Fruit fly (Drosophila melanogaster) whole organism, embryonic: ENCODE measurements around the gene CG13408.

Experiments
- Asciz ChIP-seq: fragments of 200-800 bp; sonication (Bioruptor generic); optimal IDR thresholded peaks from 2 replicates; lab custom pipeline; 2017; ENCODE audit warnings: missing biosample characterization, mild to moderate bottlenecking, missing genetic modification characterization, missing genetic modification reagents
- Bdp1 ChIP-seq: fragments of 200-800 bp; sonication (Bioruptor generic); optimal IDR thresholded peaks from 3 replicates; lab custom pipeline; 2016; ENCODE audit warnings: missing biosample characterization, missing genetic modification characterization
- C15 ChIP-seq: fragments of 200-800 bp; sonication (Bioruptor generic); IDR thresholded peaks from 3 replicates; pipeline ENCODE4 v1.3.6; 2022; ENCODE audit warnings: missing biosample characterization, missing genetic modification characterization
- CG10147 ChIP-seq: fragments of 200-800 bp; sonication (Bioruptor generic); optimal IDR thresholded peaks from 2 replicates; lab custom pipeline; 2019; ENCODE audit warnings: missing biosample characterization, mild to moderate bottlenecking, missing genetic modification characterization, moderate library complexity
- CG1024 ChIP-seq: fragments of 200-800 bp; sonication (Bioruptor generic); IDR thresholded peaks from 2 replicates; pipeline ENCODE4 v1.3.6; 2022; ENCODE audit warnings: missing biosample characterization, missing genetic modification characterization
- CG12071 ChIP-seq: fragments of 200-800 bp; sonication (Bioruptor generic); optimal IDR thresholded peaks from 3 replicates; lab custom pipeline; 2018; ENCODE audit warnings: missing biosample characterization, mild to moderate bottlenecking, missing genetic modification characterization
- CG13624 ChIP-seq: fragments of 200-800 bp; sonication (Bioruptor generic); optimal IDR thresholded peaks from 2 replicates; lab custom pipeline; 2016; ENCODE audit warnings: missing biosample characterization, missing genetic modification characterization
- CG13775 ChIP-seq: fragments of 200-800 bp; sonication (Bioruptor generic); optimal IDR thresholded peaks from 3 replicates; lab custom pipeline; 2017; ENCODE audit warnings: missing biosample characterization, mild to moderate bottlenecking, missing genetic modification characterization
- CG14050 ChIP-seq: fragments of 200-800 bp; sonication (Bioruptor generic); IDR thresholded peaks from 3 replicates; pipeline ENCODE4 v1.3.6; 2022; ENCODE audit warnings: missing biosample characterization, missing genetic modification characterization
- CG15696 ChIP-seq: fragments of 200-800 bp; sonication (Bioruptor generic); optimal IDR thresholded peaks from 2 replicates; lab custom pipeline; 2019; ENCODE audit warnings: missing biosample characterization, mild to moderate bottlenecking, missing genetic modification characterization, moderate library complexity
- CG17568 ChIP-seq: fragments of 200-800 bp; sonication (Bioruptor generic); optimal IDR thresholded peaks from 2 replicates; lab custom pipeline; 2018; ENCODE audit warnings: missing biosample characterization, mild to moderate bottlenecking, missing genetic modification characterization, moderate library complexity
- CG1792 ChIP-seq: fragments of 200-800 bp; sonication (Bioruptor generic); optimal IDR thresholded peaks from 2 replicates; lab custom pipeline; 2016; ENCODE audit warnings: missing biosample characterization, missing genetic modification characterization
- CG18619 ChIP-seq: fragments of 200-800 bp; sonication (Bioruptor generic); optimal IDR thresholded peaks from 3 replicates; lab custom pipeline; 2017; ENCODE audit warnings: missing biosample characterization, mild to moderate bottlenecking, missing genetic modification characterization
- CG31224 ChIP-seq: fragments of 200-800 bp; sonication (Bioruptor generic); IDR thresholded peaks from 2 replicates; pipeline ENCODE4 v1.3.6; 2022; ENCODE audit warnings: missing biosample characterization, missing genetic modification characterization
- CG6813 ChIP-seq: fragments of 200-800 bp; sonication (Bioruptor generic); optimal IDR thresholded peaks from 2 replicates; lab custom pipeline; 2017; ENCODE audit warnings: missing biosample characterization, missing genetic modification characterization, mild to moderate bottlenecking, moderate library complexity, missing genetic modification reagents
- CG7271 ChIP-seq: fragments of 200-800 bp; sonication (Bioruptor generic); optimal IDR thresholded peaks from 2 replicates; lab custom pipeline; 2018; ENCODE audit warnings: missing biosample characterization, mild to moderate bottlenecking, missing genetic modification characterization, moderate library complexity
- CG7987 ChIP-seq: fragments of 200-800 bp; sonication (Bioruptor generic); optimal IDR thresholded peaks from 2 replicates; lab custom pipeline; 2018; ENCODE audit warnings: missing biosample characterization, mild to moderate bottlenecking, missing genetic modification characterization, moderate library complexity
- CG8765 ChIP-seq: fragments of 200-800 bp; sonication (Bioruptor generic); IDR thresholded peaks from 2 replicates; pipeline ENCODE4 v1.3.6; 2022; ENCODE audit warnings: missing biosample characterization, missing genetic modification characterization
- CG8944 ChIP-seq: fragments of 200-800 bp; sonication (Bioruptor generic); optimal IDR thresholded peaks from 3 replicates; lab custom pipeline; 2016; ENCODE audit warnings: missing biosample characterization, missing genetic modification characterization
- CG9817 ChIP-seq: fragments of 200-800 bp; sonication (Bioruptor generic); optimal IDR thresholded peaks from 2 replicates; lab custom pipeline; 2018; ENCODE audit warnings: missing biosample characterization, mild to moderate bottlenecking, missing genetic modification characterization, moderate library complexity
- Camta ChIP-seq: fragments of 200-800 bp; sonication (Bioruptor generic); optimal IDR thresholded peaks from 2 replicates; lab custom pipeline; 2016; ENCODE audit warnings: missing biosample characterization, missing genetic modification characterization
- Deaf1 ChIP-seq: fragments of 200-800 bp; optimal IDR thresholded peaks from 3 replicates; lab custom pipeline; 2019; ENCODE audit warnings: missing biosample characterization, mild to moderate bottlenecking, missing genetic modification characterization, moderate library complexity
- E2f1 ChIP-seq: fragments of 200-800 bp; sonication (Bioruptor generic); IDR thresholded peaks from 2 replicates; pipeline ENCODE4 v1.3.6; 2022; ENCODE audit warnings: missing biosample characterization, missing genetic modification characterization
- Gug ChIP-seq: fragments of 200-800 bp; sonication (Bioruptor generic); IDR thresholded peaks from 4 replicates; pipeline ENCODE4 v1.3.6; 2022; ENCODE audit warnings: missing biosample characterization, missing genetic modification characterization
- Side ChIP-seq: fragments of 200-800 bp; sonication (Bioruptor generic); optimal IDR thresholded peaks from 2 replicates; lab custom pipeline; 2016; ENCODE audit warnings: missing biosample characterization, missing genetic modification characterization
- Sox102F ChIP-seq: fragments of 200-800 bp; sonication (Bioruptor generic); optimal IDR thresholded peaks from 2 replicates; lab custom pipeline; 2018; ENCODE audit warnings: missing biosample characterization, mild to moderate bottlenecking, missing genetic modification characterization, moderate library complexity
- Spps ChIP-seq: fragments of 200-800 bp; sonication (Bioruptor generic); optimal IDR thresholded peaks from 2 replicates; lab custom pipeline; 2018; ENCODE audit warnings: missing biosample characterization, mild to moderate bottlenecking, missing genetic modification characterization
- bcd ChIP-seq: fragments of 200-800 bp; sonication (Bioruptor generic); optimal IDR thresholded peaks from 2 replicates; lab custom pipeline; 2017; ENCODE audit warnings: missing biosample characterization, mild to moderate bottlenecking, missing genetic modification characterization
- bigmax ChIP-seq: fragments of 200-800 bp; sonication (Bioruptor generic); optimal IDR thresholded peaks from 2 replicates; lab custom pipeline; 2018; ENCODE audit warnings: missing biosample characterization, mild to moderate bottlenecking, missing genetic modification characterization
- caup ChIP-seq: fragments of 200-800 bp; sonication (Bioruptor generic); optimal IDR thresholded peaks from 3 replicates; lab custom pipeline; 2017; ENCODE audit warnings: missing biosample characterization, mild to moderate bottlenecking, missing genetic modification characterization, moderate library complexity; ENCODE audit not compliant: severe bottlenecking
- dmrt99B ChIP-seq: fragments of 200-800 bp; sonication (Bioruptor generic); optimal IDR thresholded peaks from 2 replicates; lab custom pipeline; 2018; ENCODE audit warnings: missing biosample characterization, mild to moderate bottlenecking, missing genetic modification characterization, moderate library complexity
- dysf ChIP-seq: fragments of 200-800 bp; sonication (Bioruptor generic); IDR thresholded peaks from 3 replicates; pipeline ENCODE4 v1.3.6; 2022; ENCODE audit warnings: missing biosample characterization, missing genetic modification characterization
- exex ChIP-seq: fragments of 200-800 bp; sonication (Bioruptor generic); optimal IDR thresholded peaks from 4 replicates; lab custom pipeline; 2018; ENCODE audit warnings: missing biosample characterization, mild to moderate bottlenecking, missing genetic modification characterization, moderate library complexity
- fd96Cb ChIP-seq: fragments of 200-800 bp; sonication (Bioruptor generic); optimal IDR thresholded peaks from 2 replicates; lab custom pipeline; 2018; ENCODE audit warnings: missing biosample characterization, mild to moderate bottlenecking, missing genetic modification characterization, moderate library complexity
- gem ChIP-seq: fragments of 200-800 bp; sonication (Bioruptor generic); optimal IDR thresholded peaks from 2 replicates; lab custom pipeline; 2019; ENCODE audit warnings: missing biosample characterization, mild to moderate bottlenecking, missing genetic modification characterization, moderate library complexity
- lab ChIP-seq: fragments of 200-800 bp; sonication (Bioruptor generic); optimal IDR thresholded peaks from 3 replicates; lab custom pipeline; 2017; ENCODE audit warnings: missing biosample characterization, missing genetic modification characterization, mild to moderate bottlenecking, moderate library complexity, missing genetic modification reagents
- nau ChIP-seq: fragments of 200-800 bp; sonication (Bioruptor generic); optimal IDR thresholded peaks from 3 replicates; lab custom pipeline; 2017; ENCODE audit warnings: missing biosample characterization, mild to moderate bottlenecking, missing genetic modification characterization, missing genetic modification reagents
- otp ChIP-seq: fragments of 200-800 bp; sonication (Bioruptor generic); IDR thresholded peaks from 3 replicates; pipeline ENCODE4, ENCODE4 v1.3.6; 2022; ENCODE audit warnings: missing biosample characterization, missing genetic modification characterization
- pb ChIP-seq: fragments of 200-800 bp; sonication (Bioruptor generic); optimal IDR thresholded peaks from 3 replicates; lab custom pipeline; 2016; ENCODE audit warnings: missing biosample characterization, missing genetic modification characterization
- pho ChIP-seq: fragments of 200-800 bp; sonication (Bioruptor generic); optimal IDR thresholded peaks from 2 replicates; lab custom pipeline; 2016; ENCODE audit warnings: missing biosample characterization, missing genetic modification characterization
- pros ChIP-seq: fragments of 200-800 bp; sonication (Bioruptor generic); optimal IDR thresholded peaks from 3 replicates; lab custom pipeline; 2019; ENCODE audit warnings: missing biosample characterization, mild to moderate bottlenecking, missing genetic modification characterization, moderate library complexity
- pum ChIP-seq: fragments of 200-800 bp; sonication (Bioruptor generic); optimal IDR thresholded peaks from 2 replicates; lab custom pipeline; 2016; ENCODE audit warnings: missing biosample characterization, missing genetic modification characterization
- schlank ChIP-seq: fragments of 200-800 bp; sonication (Bioruptor generic); optimal IDR thresholded peaks from 2 replicates; lab custom pipeline; 2018; ENCODE audit warnings: missing biosample characterization, mild to moderate bottlenecking, missing genetic modification characterization
- seq ChIP-seq: fragments of 200-800 bp; sonication (Bioruptor generic); IDR thresholded peaks from 2 replicates; pipeline ENCODE4 v1.3.6; 2022; ENCODE audit warnings: missing biosample characterization, missing genetic modification characterization
- shn ChIP-seq: fragments of 200-800 bp; sonication (Bioruptor generic); optimal IDR thresholded peaks from 3 replicates; lab custom pipeline; 2016; ENCODE audit warnings: missing biosample characterization, missing genetic modification characterization
- sob ChIP-seq: fragments of 200-800 bp; sonication (Bioruptor generic); IDR thresholded peaks from 2 replicates; pipeline ENCODE4 v1.3.6; 2022; ENCODE audit warnings: missing biosample characterization, missing genetic modification characterization
- tap ChIP-seq: fragments of 200-800 bp; optimal IDR thresholded peaks from 3 replicates; lab custom pipeline; 2019; ENCODE audit warnings: missing biosample characterization, mild to moderate bottlenecking, missing genetic modification characterization, moderate library complexity
- tio ChIP-seq: fragments of 200-800 bp; sonication (Bioruptor generic); optimal IDR thresholded peaks from 2 replicates; lab custom pipeline; 2017; ENCODE audit warnings: missing biosample characterization, missing genetic modification characterization, inconsistent platforms
- ttk ChIP-seq: fragments of 200-800 bp; sonication (Bioruptor generic); IDR thresholded peaks from 2 replicates; pipeline ENCODE4 v2.1.2; 2022; ENCODE audit warnings: missing biosample characterization, missing genetic modification characterization
- twi ChIP-seq: fragments of 200-800 bp; optimal IDR thresholded peaks from 2 replicates; lab custom pipeline; 2019; ENCODE audit warnings: missing biosample characterization, mild to moderate bottlenecking, missing genetic modification characterization, moderate library complexity
- wdn ChIP-seq: fragments of 200-800 bp; sonication (Bioruptor generic); IDR thresholded peaks from 2 replicates; pipeline ENCODE4 v1.3.6; 2022; ENCODE audit warnings: missing biosample characterization, missing genetic modification characterization

CG13408 gene

DNA sequence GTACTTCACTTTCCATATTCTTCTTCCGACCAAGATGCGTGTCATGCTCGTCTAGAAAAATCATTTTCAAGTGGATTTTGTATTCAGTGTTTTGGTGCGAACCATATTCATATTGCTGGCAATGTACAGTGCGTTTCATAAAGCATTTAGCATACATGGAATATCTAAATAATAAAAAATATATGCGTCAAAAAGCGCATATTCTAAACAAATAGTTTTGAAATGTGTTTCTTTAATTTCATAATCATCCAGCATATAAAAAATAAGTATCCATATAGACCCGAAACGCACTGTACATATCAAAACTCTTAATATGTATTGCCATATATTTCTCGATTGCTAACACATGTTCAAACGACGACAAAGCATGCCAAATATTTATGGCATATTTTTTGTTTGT lies 41.0 kb downstream of the CG13408 start (continued):
- TF ChIP-seq CG10147 (GFP tag; lab: Kevin White, UChicago) (peak; percentile 59), CG12071 (GFP tag; lab: Kevin White, UChicago) (peak; percentile 69), CG8944 (GFP tag; lab: Kevin White, UChicago) (no peak), CG9817 (tag; lab: Kevin White, UChicago) (peak; percentile 82), Sox102F (GFP tag; lab: Kevin White, UChicago) (peak; percentile 57), CG14050 (GFP tag; lab: Robert Waterston, UW) (0 out of 3 replicates have a peak, but pooled peaks have one; percentile 11), otp (GFP tag; lab: Robert Waterston, UW) (no peak), pros (GFP tag; lab: Kevin White, UChicago) (no peak), CG7271 (tag; lab: Kevin White, UChicago) (peak; percentile 10), shn (GFP tag; lab: Kevin White, UChicago) (no peak), Bdp1 (GFP tag; lab: Kevin White, UChicago) (no peak), CG7987 (no peak), pum (GFP tag; lab: Kevin White, UChicago) (no peak), bigmax (GFP tag; lab: Kevin White, UChicago) (no peak), dysf (GFP tag; lab: Robert Waterston, UW) (peak; percentile 78), seq (GFP tag; lab: Robert Waterston, UW) (peak; percentile 24; the same call in 1 of the 2 replicates), schlank (tag; lab: Kevin White, UChicago) (peak; percentile 47), Gug (GFP tag; lab: Robert Waterston, UW) (peak; percentile 23; the same call in 1 of the 4 replicates), twi (tag; lab: Kevin White, UChicago) (peak; percentile 41), E2f1 (GFP tag; lab: Robert Waterston, UW) (peak; percentile 57), Spps (tag; lab: Kevin White, UChicago) (no peak), tap (peak; percentile 54), CG1024 (no peak), CG18619 (GFP tag; lab: Kevin White, UChicago) (peak; percentile 29), CG1792 (GFP tag; lab: Kevin White, UChicago) (no peak), Side (GFP tag; lab: Kevin White, UChicago) (no peak), caup (peak; percentile 77), CG13624 (GFP tag; lab: Kevin White, UChicago) (peak; percentile 42), nau (GFP tag; lab: Kevin White, UChicago) (peak; percentile 29), CG8765 (GFP tag; lab: Robert Waterston, UW) (no peak), fd96Cb (tag; lab: Kevin White, UChicago) (peak; percentile 57), CG17568 (GFP tag; lab: Kevin White, UChicago) (peak; percentile 37), dmrt99B (peak; percentile 70), CG13775 (GFP tag; lab: Kevin White, UChicago) (no peak), C15 (GFP tag; lab: Robert Waterston, UW) (peak; percentile 45; the same call in 1 of the 3 replicates), sob (GFP tag; lab: Robert Waterston, UW) (peak; percentile 79), tio (no peak), wdn (no peak; the same call in 1 of the 2 replicates), CG6813 (GFP tag; lab: Kevin White, UChicago) (peak; percentile 46), pho (GFP tag; lab: Kevin White, UChicago) (peak; percentile 11), pb (no peak), Asciz (peak; percentile 30), CG15696 (peak; percentile 17), lab (GFP tag; lab: Kevin White, UChicago) (peak; percentile 61), exex (tag; lab: Kevin White, UChicago) (peak; percentile 6), gem (tag; lab: Kevin White, UChicago) (peak; percentile 77), Camta (GFP tag; lab: Kevin White, UChicago) (peak; percentile 18), CG31224 (GFP tag; lab: Robert Waterston, UW) (peak; percentile 63; the same call in 1 of the 2 replicates), Deaf1 (peak; percentile 31), ttk (GFP tag; lab: Robert Waterston, UW) (peak; percentile 56), bcd (peak; percentile 32)
